ENCODE assay signal across 3 fruit fly cellular contexts in the genomic region with DNA sequence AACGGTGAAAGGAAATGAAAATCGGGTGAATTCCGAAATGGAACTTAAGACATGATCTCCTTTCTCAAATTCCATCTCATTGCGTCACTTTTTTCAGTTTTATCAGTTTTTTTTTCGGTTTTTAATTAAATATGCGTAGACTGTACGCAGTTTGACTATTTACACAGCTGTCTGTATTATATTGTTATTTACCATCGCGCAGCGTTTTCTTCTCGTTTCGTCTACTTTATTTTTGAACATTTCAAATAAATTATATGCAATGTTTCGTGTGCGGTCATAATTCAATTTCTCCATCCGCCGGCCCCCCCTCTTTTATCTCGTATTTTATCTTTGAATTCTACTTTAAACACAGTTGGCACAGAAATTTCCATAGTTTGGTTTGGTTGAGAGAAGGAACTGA.
A peak's percentile ranks its signal among the peaks of the same experiment; 100 is the strongest.
TF ChIP-seq lines count a peak whose summit lies in the region.

No protein-coding gene starts in this region.

- no peak for TF ChIP-seq CTCF in whole organism, embryonic (GFP tag; optimal IDR thresholded peaks at IDR 0.05; lab: Kevin White, UChicago)

TF ChIP-seq in whole organism, embryonic, 481 proteins besides CTCF, POLR2A, EP300 and RAD21 (continues in another document):
- TF ChIP-seq Dbx (GFP tag; IDR thresholded peaks at IDR 0.05; lab: Robert Waterston, UW), result 0 out of 3 replicates have a peak, but pooled peaks have one; percentile 31
- TF ChIP-seq pho (GFP tag; optimal IDR thresholded peaks at IDR 0.05; lab: Kevin White, UChicago), result no peak
- peak; percentile 6 for TF ChIP-seq Blimp-1 (GFP tag; optimal IDR thresholded peaks at IDR 0.05; lab: Kevin White, UChicago)
- no peak for TF ChIP-seq CG10543 (GFP tag; optimal IDR thresholded peaks at IDR 0.05; lab: Kevin White, UChicago)
- peak; percentile 9 for TF ChIP-seq CG17568 (GFP tag; optimal IDR thresholded peaks at IDR 0.05; lab: Kevin White, UChicago)
- no peak for TF ChIP-seq mam (GFP tag; optimal IDR thresholded peaks at IDR 0.05; lab: Kevin White, UChicago)
- peak; percentile 19 for TF ChIP-seq CG15601 (tag; optimal IDR thresholded peaks at IDR 0.05; lab: Kevin White, UChicago)
- no peak for TF ChIP-seq CG9876 (GFP tag; optimal IDR thresholded peaks at IDR 0.05; lab: Kevin White, UChicago)
- TF ChIP-seq Hr51 (GFP tag; optimal IDR thresholded peaks at IDR 0.05; lab: Kevin White, UChicago), result no peak
- no peak for TF ChIP-seq CG43689 (GFP tag; IDR thresholded peaks at IDR 0.05; lab: Robert Waterston, UW)
- no peak for TF ChIP-seq CG3847 (GFP tag; IDR thresholded peaks at IDR 0.05; lab: Robert Waterston, UW)
- TF ChIP-seq CG12391 (tag; optimal IDR thresholded peaks at IDR 0.05; lab: Kevin White, UChicago), result no peak
- peak; percentile 5 for TF ChIP-seq CG13296 (GFP tag; optimal IDR thresholded peaks at IDR 0.05; lab: Kevin White, UChicago)
- TF ChIP-seq CG2678 (tag; optimal IDR thresholded peaks at IDR 0.05; lab: Kevin White, UChicago), result peak; percentile 44
- TF ChIP-seq Med (GFP tag; lab: Kevin White, UChicago), result peak; percentile 64
- TF ChIP-seq CG3281 (GFP tag; optimal IDR thresholded peaks at IDR 0.05; lab: Kevin White, UChicago), result peak; percentile 2
- peak; percentile 40 for TF ChIP-seq nau (GFP tag; optimal IDR thresholded peaks at IDR 0.05; lab: Kevin White, UChicago)
- TF ChIP-seq klu (GFP tag; IDR thresholded peaks at IDR 0.05; lab: Robert Waterston, UW), result no peak
- TF ChIP-seq CG6813 (GFP tag; optimal IDR thresholded peaks at IDR 0.05; lab: Kevin White, UChicago), result peak; percentile 18
- TF ChIP-seq slp2 (GFP tag; optimal IDR thresholded peaks at IDR 0.05; lab: Kevin White, UChicago), result no peak
- no peak for TF ChIP-seq cas (GFP tag; IDR thresholded peaks at IDR 0.05; lab: Robert Waterston, UW)
- TF ChIP-seq CG7556 (GFP tag; optimal IDR thresholded peaks at IDR 0.05; lab: Kevin White, UChicago), result no peak
- peak; percentile 44 for TF ChIP-seq Vsx1 (GFP tag; optimal IDR thresholded peaks at IDR 0.05; lab: Kevin White, UChicago)
- no peak for TF ChIP-seq phol (tag; optimal IDR thresholded peaks at IDR 0.05; lab: Kevin White, UChicago)
- no peak for TF ChIP-seq Sin3A (optimal IDR thresholded peaks at IDR 0.05; lab: Kevin White, UChicago)
- TF ChIP-seq tna (GFP tag; IDR thresholded peaks at IDR 0.05; lab: Robert Waterston, UW; ENCODE audit: partially characterized antibody), result no peak
- peak; percentile 72 for TF ChIP-seq sens (GFP tag; lab: Kevin White, UChicago)
- TF ChIP-seq Asciz (GFP tag; optimal IDR thresholded peaks at IDR 0.05; lab: Kevin White, UChicago), result peak; percentile 12
- TF ChIP-seq Meics (GFP tag; optimal IDR thresholded peaks at IDR 0.05; lab: Kevin White, UChicago), result peak; percentile 15
- peak; percentile 10 for TF ChIP-seq CG3407 (GFP tag; optimal IDR thresholded peaks at IDR 0.05; lab: Kevin White, UChicago)

TF ChIP-seq in whole organism, prepupa, 60 proteins besides CTCF, POLR2A, EP300 and RAD21:
- TF ChIP-seq fkh (GFP tag; optimal IDR thresholded peaks at IDR 0.05; lab: Kevin White, UChicago) (peak; percentile 57), CG10631 (GFP tag; optimal IDR thresholded peaks at IDR 0.05; lab: Kevin White, UChicago) (no peak), CG6808 (GFP tag; optimal IDR thresholded peaks at IDR 0.05; lab: Kevin White, UChicago) (no peak), CG4318 (GFP tag; optimal IDR thresholded peaks at IDR 0.05; lab: Kevin White, UChicago) (no peak), OdsH (GFP tag; optimal IDR thresholded peaks at IDR 0.05; lab: Kevin White, UChicago) (no peak)

TF ChIP-seq in whole organism, wandering third instar larva, 38 proteins besides CTCF, POLR2A, EP300 and RAD21:
- TF ChIP-seq rgr (GFP tag; optimal IDR thresholded peaks at IDR 0.05; lab: Kevin White, UChicago) (peak; percentile 35), dmrt93B (GFP tag; optimal IDR thresholded peaks at IDR 0.05; lab: Kevin White, UChicago) (no peak)
